Fruit fly (Drosophila melanogaster): ENCODE results near the gene CG6321.

CG6321 gene

dm6 chr3L:11091943-11092609 lies 31.1 kb upstream of the CG6321 start (continued):
- TF ChIP-seq bowl (GFP tag; IDR thresholded peaks at IDR 0.05) = no peak
- TF ChIP-seq CG4360 (GFP tag; IDR thresholded peaks at IDR 0.05) = no peak
- peak; percentile 27 for TF ChIP-seq nmo (GFP tag; optimal IDR thresholded peaks at IDR 0.05)
- no peak for TF ChIP-seq kah (GFP tag; optimal IDR thresholded peaks at IDR 0.05)
- no peak for TF ChIP-seq salm (tag; optimal IDR thresholded peaks at IDR 0.05)
- TF ChIP-seq Nf-YB (GFP tag; optimal IDR thresholded peaks at IDR 0.05) = peak; percentile 3
- peak; percentile 47 for TF ChIP-seq gro (GFP tag; optimal IDR thresholded peaks at IDR 0.05)
- TF ChIP-seq tin (GFP tag; optimal IDR thresholded peaks at IDR 0.05) = peak; percentile 62
- peak; percentile 7 for TF ChIP-seq CG11504 (tag; optimal IDR thresholded peaks at IDR 0.05)
- TF ChIP-seq CG3726 (GFP tag; IDR thresholded peaks at IDR 0.05) = no peak
- TF ChIP-seq Med (GFP tag) = peak; percentile 92
- TF ChIP-seq CG9876 (GFP tag; optimal IDR thresholded peaks at IDR 0.05) = peak; percentile 59
- TF ChIP-seq Optix (GFP tag; IDR thresholded peaks at IDR 0.05) = no peak
- no peak for TF ChIP-seq Dll (GFP tag; IDR thresholded peaks at IDR 0.05; ENCODE audit: partially characterized antibody)
- TF ChIP-seq odd (GFP tag; optimal IDR thresholded peaks at IDR 0.05) = no peak
- TF ChIP-seq stc (GFP tag; IDR thresholded peaks at IDR 0.05) = 0 out of 2 replicates have a peak, but pooled peaks have one; percentile 9
- TF ChIP-seq wdn (GFP tag; IDR thresholded peaks at IDR 0.05) = no peak
- no peak for TF ChIP-seq Sox102F (GFP tag; optimal IDR thresholded peaks at IDR 0.05)
- no peak for TF ChIP-seq cato (GFP tag; optimal IDR thresholded peaks at IDR 0.05; ENCODE audit: borderline replicate concordance)
- TF ChIP-seq CG7357 (GFP tag; IDR thresholded peaks at IDR 0.05) = no peak
- TF ChIP-seq CG18262 (tag; optimal IDR thresholded peaks at IDR 0.05) = peak; percentile 45
- no peak for TF ChIP-seq Lpt (GFP tag; optimal IDR thresholded peaks at IDR 0.05)
- no peak for TF ChIP-seq scrt (GFP tag; optimal IDR thresholded peaks at IDR 0.05)
- no peak for TF ChIP-seq Ravus (GFP tag; IDR thresholded peaks at IDR 0.05)
- no peak for TF ChIP-seq CG8388 (GFP tag; optimal IDR thresholded peaks at IDR 0.05)
- no peak for TF ChIP-seq CG11093 (GFP tag; IDR thresholded peaks at IDR 0.05)
- no peak for TF ChIP-seq CG10321 (GFP tag; IDR thresholded peaks at IDR 0.05)
- TF ChIP-seq CG7372 (GFP tag; IDR thresholded peaks at IDR 0.05) = no peak
- peak; percentile 35 for TF ChIP-seq lmd (GFP tag; IDR thresholded peaks at IDR 0.05)
- peak; percentile 58; the same call in 2 of the 3 replicates for TF ChIP-seq CG34422 (GFP tag; IDR thresholded peaks at IDR 0.05)
- TF ChIP-seq CG7987 (GFP tag; optimal IDR thresholded peaks at IDR 0.05) = no peak
- no peak for TF ChIP-seq toy (GFP tag; IDR thresholded peaks at IDR 0.05)
- TF ChIP-seq chinmo (GFP tag; IDR thresholded peaks at IDR 0.05; ENCODE audit: partially characterized antibody) = peak; percentile 94
- TF ChIP-seq dpn (GFP tag; optimal IDR thresholded peaks at IDR 0.05) = peak; percentile 68 to 74
- peak; percentile 45 for TF ChIP-seq Mad (GFP tag; optimal IDR thresholded peaks at IDR 0.05)
- no peak for TF ChIP-seq CG2875 (GFP tag; optimal IDR thresholded peaks at IDR 0.05)
- peak; percentile 80 for TF ChIP-seq CG8290 (GFP tag; optimal IDR thresholded peaks at IDR 0.05)
- TF ChIP-seq CG8290 (tag; optimal IDR thresholded peaks at IDR 0.05) = peak; percentile 55 to 78
- no peak for TF ChIP-seq D19A (tag; optimal IDR thresholded peaks at IDR 0.05)
- peak; percentile 61 for TF ChIP-seq her (GFP tag; optimal IDR thresholded peaks at IDR 0.05)
- TF ChIP-seq Ssrp (tag; optimal IDR thresholded peaks at IDR 0.05) = no peak
- TF ChIP-seq en (GFP tag; optimal IDR thresholded peaks at IDR 0.05) = peak; percentile 14
- TF ChIP-seq Neu2 (GFP tag; optimal IDR thresholded peaks at IDR 0.05; ENCODE audit: borderline replicate concordance) = no peak
- TF ChIP-seq repo (GFP tag; optimal IDR thresholded peaks at IDR 0.05) = peak; percentile 56
- no peak for TF ChIP-seq pita (GFP tag; optimal IDR thresholded peaks at IDR 0.05)
- no peak for TF ChIP-seq Gsc (GFP tag; IDR thresholded peaks at IDR 0.05)
- TF ChIP-seq C15 (GFP tag; IDR thresholded peaks at IDR 0.05) = no peak
- no peak for TF ChIP-seq HmgD (GFP tag; optimal IDR thresholded peaks at IDR 0.05)
- no peak for TF ChIP-seq CG8281 (tag; optimal IDR thresholded peaks at IDR 0.05)
- TF ChIP-seq Hr78 (GFP tag; optimal IDR thresholded peaks at IDR 0.05) = no peak
- no peak for TF ChIP-seq CG10366 (GFP tag; IDR thresholded peaks at IDR 0.05)

All from whole organism, embryonic.